Worm (Caenorhabditis elegans) whole organism, early embryonic: ENCODE results near the gene T11F9.10.
A peak's percentile ranks its signal among the peaks of the same experiment; 100 is the strongest.

Experiments
- B0310.2 ChIP-seq: sonication (generic microtip); optimal IDR thresholded peaks from 2 replicates; lab custom pipeline; 2016; ENCODE audit warnings: mild to moderate bottlenecking, missing genetic modification characterization, missing compliant biosample characterization
- F13C5.2 ChIP-seq: sonication (generic microtip); optimal IDR thresholded peaks from 2 replicates; lab custom pipeline; 2017; ENCODE audit warnings: mild to moderate bottlenecking, missing genetic modification characterization, inconsistent platforms, missing compliant biosample characterization
- aly-1 ChIP-seq: sonication (generic microtip); optimal IDR thresholded peaks from 2 replicates; lab custom pipeline; 2016; ENCODE audit warnings: missing genetic modification characterization, missing compliant biosample characterization
- ama-1 ChIP-seq: fragments of 150-350 bp; optimal IDR thresholded peaks from 2 replicates; lab custom pipeline; 2014
- ceh-13 ChIP-seq: fragments of 200-800 bp; sonication (Bioruptor generic); optimal IDR thresholded peaks from 2 replicates; lab custom pipeline; 2018; ENCODE audit warnings: mild to moderate bottlenecking, missing genetic modification characterization, missing compliant biosample characterization
- ceh-36 ChIP-seq: sonication (generic microtip); optimal IDR thresholded peaks from 2 replicates; lab custom pipeline; 2016; ENCODE audit warnings: missing genetic modification characterization, inconsistent platforms, missing compliant biosample characterization
- ets-7 ChIP-seq: sonication (generic microtip); optimal IDR thresholded peaks from 2 replicates; lab custom pipeline; 2016; ENCODE audit warnings: missing genotype, missing genetic modification characterization, missing compliant biosample characterization
- flt-1 ChIP-seq: fragments of 200-800 bp; sonication (Bioruptor generic); IDR thresholded peaks from 2 replicates; pipeline ENCODE4 v1.3.6; 2022; ENCODE audit warnings: missing genetic modification characterization, missing compliant biosample characterization
- hmbx-1 ChIP-seq: sonication (generic microtip); optimal IDR thresholded peaks from 2 replicates; lab custom pipeline; 2016; ENCODE audit warnings: mild to moderate bottlenecking, missing genetic modification characterization, missing compliant biosample characterization
- hmg-4 ChIP-seq: fragments of 200-800 bp; sonication (Bioruptor generic); optimal IDR thresholded peaks from 2 replicates; lab custom pipeline; 2018; ENCODE audit warnings: mild to moderate bottlenecking, missing genetic modification characterization, missing compliant biosample characterization
- hnd-1 ChIP-seq: sonication (generic microtip); optimal IDR thresholded peaks from 2 replicates; lab custom pipeline; 2016; ENCODE audit warnings: missing genetic modification characterization, missing compliant biosample characterization
- pes-1 ChIP-seq: fragments of 200-800 bp; sonication (Bioruptor generic); IDR thresholded peaks from 2 replicates; pipeline ENCODE4 v1.3.6; 2022; ENCODE audit warnings: missing genetic modification reagents, missing genetic modification characterization, missing compliant biosample characterization
- scrt-1 ChIP-seq: fragments of 200-800 bp; sonication (Bioruptor generic); IDR thresholded peaks from 2 replicates; pipeline ENCODE4 v1.3.6; 2022; ENCODE audit warnings: missing genetic modification characterization, missing compliant biosample characterization
- sea-1 ChIP-seq: fragments of 200-800 bp; sonication (Bioruptor generic); conservative IDR thresholded peaks from 2 replicates; pipeline ENCODE4 v1.3.6; 2022; ENCODE audit warnings: missing genetic modification characterization, missing compliant biosample characterization
- tbx-11 ChIP-seq: fragments of 200-800 bp; sonication (Bioruptor generic); IDR thresholded peaks from 2 replicates; pipeline ENCODE4 v1.3.6; 2022; ENCODE audit warnings: missing genetic modification characterization, missing compliant biosample characterization
- tbx-37 ChIP-seq: fragments of 200-800 bp; sonication (Bioruptor generic); conservative IDR thresholded peaks from 2 replicates; pipeline ENCODE4 v1.3.6; 2022; ENCODE audit warnings: missing genetic modification reagents, missing genetic modification characterization, missing compliant biosample characterization
- tra-4 ChIP-seq: sonication (generic microtip); optimal IDR thresholded peaks from 2 replicates; lab custom pipeline; 2017; ENCODE audit warnings: missing genetic modification characterization, missing compliant biosample characterization

Gene T11F9.10

ce11 chrV:11486680-11487079 lies at the start of gene T11F9.10:
T11F9.10 (plus strand) TSS chrV:11486980.
- no peak for TF ChIP-seq tbx-11
- no peak for TF ChIP-seq hnd-1 (tag; lab: Kevin White, UChicago)
- no peak for TF ChIP-seq scrt-1
- TF ChIP-seq ama-1 (lab: Kevin White, UChicago), result no peak
- TF ChIP-seq ets-7 (tag; lab: Kevin White, UChicago), result no peak
- no peak for TF ChIP-seq hmbx-1
- no peak for TF ChIP-seq sea-1
- no peak for TF ChIP-seq tra-4 (tag; lab: Kevin White, UChicago)
- TF ChIP-seq tbx-37 (GFP tag; lab: Robert Waterston, UW), result no peak
- no peak for TF ChIP-seq pes-1 (GFP tag; lab: Robert Waterston, UW)
- no peak for TF ChIP-seq ceh-13 (GFP tag; lab: Kevin White, UChicago)
- no peak for TF ChIP-seq aly-1 (tag; lab: Kevin White, UChicago)

DNA sequence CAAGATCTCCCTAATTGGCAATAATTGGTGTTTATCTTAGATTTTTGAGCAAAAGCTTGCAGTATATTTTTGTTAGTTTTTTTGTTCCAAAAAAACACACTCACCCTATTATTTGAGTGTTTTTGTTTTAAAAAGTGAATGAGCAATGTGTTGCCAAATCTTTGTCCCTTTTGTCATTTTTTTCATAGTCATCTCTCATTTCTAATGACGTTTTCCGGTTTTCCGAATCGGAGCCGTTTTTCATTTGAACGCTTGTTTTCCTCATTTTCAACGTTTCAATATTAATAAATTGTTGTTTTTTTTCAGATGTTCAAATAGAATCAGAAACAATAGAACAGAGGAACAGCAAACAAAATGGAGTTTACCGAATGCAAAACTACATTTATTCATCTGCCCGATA lies 48.3 kb upstream of the T11F9.10 start, which contains the start of gene dmsr-1:
Gene dmsr-1 (plus strand): TSS at position 301 of the 400 bp plus-strand sequence.
- TF ChIP-seq ama-1 (lab: Kevin White, UChicago) (no peak), ceh-13 (GFP tag; lab: Kevin White, UChicago) (no peak), tbx-11 (no peak), scrt-1 (no peak), hnd-1 (tag; lab: Kevin White, UChicago) (no peak), aly-1 (tag; lab: Kevin White, UChicago) (no peak), pes-1 (GFP tag; lab: Robert Waterston, UW) (no peak), ceh-36 (tag; lab: Kevin White, UChicago) (no peak), hmg-4 (GFP tag; lab: Kevin White, UChicago) (no peak), tra-4 (tag; lab: Kevin White, UChicago) (no peak), hmbx-1 (no peak), B0310.2 (tag; lab: Kevin White, UChicago) (no peak)

ce11 chrV:11439202-11439601 lies 47.6 kb upstream of the T11F9.10 start:
- TF ChIP-seq flt-1 (GFP tag; lab: Robert Waterston, UW), result no peak
- no peak for TF ChIP-seq tbx-37 (GFP tag; lab: Robert Waterston, UW)
- TF ChIP-seq pes-1 (GFP tag; lab: Robert Waterston, UW), result no peak
- no peak for TF ChIP-seq ceh-13 (GFP tag; lab: Kevin White, UChicago)
- no peak for TF ChIP-seq scrt-1
- TF ChIP-seq B0310.2 (tag; lab: Kevin White, UChicago), result no peak
- no peak for TF ChIP-seq ets-7 (tag; lab: Kevin White, UChicago)
- no peak for TF ChIP-seq F13C5.2 (tag; lab: Kevin White, UChicago)
- no peak for TF ChIP-seq aly-1 (tag; lab: Kevin White, UChicago)
- no peak for TF ChIP-seq tbx-11
- TF ChIP-seq ceh-36 (tag; lab: Kevin White, UChicago), result no peak
- TF ChIP-seq tra-4 (tag; lab: Kevin White, UChicago), result no peak
- no peak for TF ChIP-seq hnd-1 (tag; lab: Kevin White, UChicago)
- no peak for TF ChIP-seq hmg-4 (GFP tag; lab: Kevin White, UChicago)
- no peak for TF ChIP-seq sea-1
- no peak for TF ChIP-seq ama-1 (lab: Kevin White, UChicago)
- TF ChIP-seq hmbx-1, result no peak

DNA sequence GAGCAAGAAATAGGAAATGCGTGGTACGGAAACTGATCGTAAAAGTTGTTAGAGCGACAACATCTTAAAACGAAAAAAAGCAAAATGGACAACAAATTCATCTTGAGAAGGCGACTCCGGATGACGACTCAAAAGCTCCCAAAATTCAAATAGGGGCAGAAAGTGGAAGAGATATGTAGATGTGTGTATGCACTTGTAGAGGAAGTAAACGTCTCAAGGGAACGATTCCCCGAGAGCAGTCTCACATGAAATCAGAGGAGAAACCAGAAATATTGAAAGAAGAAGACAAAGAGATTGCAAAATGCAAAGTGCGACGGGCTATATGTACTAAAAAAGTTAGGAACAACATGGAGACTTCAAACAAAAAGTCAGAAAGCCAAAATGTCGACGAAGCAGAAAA lies 43.3 kb upstream of the T11F9.10 start, which contains the start of gene F57B7.2:
Gene F57B7.2 (minus strand): TSS at position 101 of the 400 bp plus-strand sequence.
- TF ChIP-seq aly-1 (tag; lab: Kevin White, UChicago) (no peak), B0310.2 (tag; lab: Kevin White, UChicago) (no peak), F13C5.2 (tag; lab: Kevin White, UChicago) (no peak), scrt-1 (no peak), sea-1 (no peak), ceh-36 (tag; lab: Kevin White, UChicago) (no peak)

DNA sequence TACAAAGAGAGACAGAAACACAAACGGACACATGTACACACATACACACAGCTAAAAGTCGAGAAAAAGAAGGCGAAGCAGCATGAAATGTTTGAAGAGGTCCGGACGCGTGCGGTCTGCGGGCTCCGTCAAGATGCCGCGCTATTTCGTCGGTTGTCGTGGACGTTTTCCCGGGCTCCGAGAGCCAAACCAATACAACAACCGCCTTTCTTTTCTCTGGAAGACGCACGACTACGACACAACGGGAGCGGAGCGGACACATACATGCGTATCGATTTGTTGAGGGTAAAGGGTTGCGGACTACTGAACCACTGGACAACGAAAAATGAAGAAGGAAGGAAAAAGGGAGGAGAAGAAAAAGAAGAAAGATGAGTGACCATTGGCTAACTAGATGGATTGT lies 41.4 kb upstream of the T11F9.10 start:
- TF ChIP-seq ets-7 (tag; lab: Kevin White, UChicago), result no peak
- TF ChIP-seq F13C5.2 (tag; lab: Kevin White, UChicago), result no peak
- no peak for TF ChIP-seq ama-1 (lab: Kevin White, UChicago)
- TF ChIP-seq hmg-4 (GFP tag; lab: Kevin White, UChicago), result peak; percentile 25
- no peak for TF ChIP-seq ceh-13 (GFP tag; lab: Kevin White, UChicago)
- TF ChIP-seq hnd-1 (tag; lab: Kevin White, UChicago), result no peak
- no peak for TF ChIP-seq flt-1 (GFP tag; lab: Robert Waterston, UW)

ce11 chrV:11446297-11446696 lies 40.5 kb upstream of the T11F9.10 start, which contains the start of gene mig-17:
mig-17 (plus strand) TSS chrV:11446685.
- TF ChIP-seq tbx-37 (GFP tag; lab: Robert Waterston, UW) (no peak), ama-1 (lab: Kevin White, UChicago) (no peak), hnd-1 (tag; lab: Kevin White, UChicago) (no peak), aly-1 (tag; lab: Kevin White, UChicago) (no peak), tbx-11 (no peak), F13C5.2 (tag; lab: Kevin White, UChicago) (no peak), flt-1 (GFP tag; lab: Robert Waterston, UW) (no peak), scrt-1 (no peak)

DNA sequence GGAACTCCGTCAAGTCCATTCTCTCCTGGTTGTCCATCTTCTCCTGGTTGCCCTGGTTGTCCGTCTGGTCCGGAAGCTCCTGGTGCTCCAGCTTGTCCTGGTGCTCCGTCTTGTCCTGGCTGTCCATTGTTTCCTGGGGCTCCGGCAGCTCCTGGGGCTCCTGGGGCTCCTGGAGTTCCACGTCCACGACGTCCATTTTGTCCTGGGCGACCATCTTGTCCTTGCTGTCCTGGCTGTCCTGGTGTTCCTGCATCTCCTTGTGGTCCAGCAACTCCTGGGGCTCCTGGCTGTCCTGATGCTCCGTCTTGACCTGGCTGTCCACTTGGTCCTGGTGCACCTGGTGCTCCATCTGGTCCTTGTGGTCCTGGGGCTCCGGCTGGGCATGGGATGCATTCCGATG lies 37.4 kb upstream of the T11F9.10 start:
- TF ChIP-seq ceh-36 (tag; lab: Kevin White, UChicago) (no peak), hmbx-1 (no peak), ets-7 (tag; lab: Kevin White, UChicago) (no peak), B0310.2 (tag; lab: Kevin White, UChicago) (no peak), flt-1 (GFP tag; lab: Robert Waterston, UW) (no peak), F13C5.2 (tag; lab: Kevin White, UChicago) (no peak), hmg-4 (GFP tag; lab: Kevin White, UChicago) (no peak), sea-1 (no peak), aly-1 (tag; lab: Kevin White, UChicago) (no peak), tbx-37 (GFP tag; lab: Robert Waterston, UW) (no peak), tbx-11 (no peak), scrt-1 (no peak), ama-1 (lab: Kevin White, UChicago) (no peak), ceh-13 (GFP tag; lab: Kevin White, UChicago) (no peak), tra-4 (tag; lab: Kevin White, UChicago) (no peak)
